Fruit fly (Drosophila melanogaster) whole organism, embryonic: ENCODE results near the gene Tlk.

Experiments
- Ada2b ChIP-seq: fragments of 200-800 bp; sonication (Bioruptor generic); IDR thresholded peaks from 2 replicates; pipeline ENCODE4 v1.3.6; 2022; ENCODE audit warnings: missing biosample characterization, missing genetic modification characterization
- Atf6 ChIP-seq: fragments of 200-800 bp; sonication (Bioruptor generic); IDR thresholded peaks from 2 replicates; pipeline ENCODE4 v1.3.6; 2022; ENCODE audit warnings: missing biosample characterization, missing genetic modification characterization
- B-H1 ChIP-seq: fragments of 200-800 bp; sonication (Bioruptor generic); IDR thresholded peaks from 3 replicates; pipeline ENCODE4 v1.3.6; 2022; ENCODE audit warnings: missing biosample characterization, missing genetic modification characterization
- C15 ChIP-seq: fragments of 200-800 bp; sonication (Bioruptor generic); IDR thresholded peaks from 3 replicates; pipeline ENCODE4 v1.3.6; 2022; ENCODE audit warnings: missing biosample characterization, missing genetic modification characterization
- CG10431 ChIP-seq: fragments of 200-800 bp; sonication (Bioruptor generic); optimal IDR thresholded peaks from 3 replicates; lab custom pipeline; 2018; ENCODE audit warnings: missing biosample characterization, mild to moderate bottlenecking, missing genetic modification characterization
- CG10565 ChIP-seq: fragments of 200-800 bp; sonication (Bioruptor generic); optimal IDR thresholded peaks from 3 replicates; lab custom pipeline; 2016; ENCODE audit warnings: missing biosample characterization, mild to moderate bottlenecking, missing genetic modification characterization
- CG10979 ChIP-seq: fragments of 200-800 bp; sonication (Bioruptor generic); optimal IDR thresholded peaks from 2 replicates; lab custom pipeline; 2018; ENCODE audit warnings: missing biosample characterization, mild to moderate bottlenecking, missing genetic modification characterization, moderate library complexity
- CG11085 ChIP-seq: fragments of 200-800 bp; sonication (Bioruptor generic); IDR thresholded peaks from 2 replicates; pipeline ENCODE4 v1.3.6; 2022; ENCODE audit warnings: missing biosample characterization, missing genetic modification characterization
- CG12299 ChIP-seq: fragments of 200-800 bp; sonication (Bioruptor generic); optimal IDR thresholded peaks from 2 replicates; lab custom pipeline; 2018; ENCODE audit warnings: missing biosample characterization, mild to moderate bottlenecking, missing genetic modification characterization
- CG12769 ChIP-seq: fragments of 200-800 bp; sonication (Bioruptor generic); optimal IDR thresholded peaks from 2 replicates; lab custom pipeline; 2019; ENCODE audit warnings: missing biosample characterization, mild to moderate bottlenecking, missing genetic modification characterization, moderate library complexity
- CG13123 ChIP-seq: fragments of 200-800 bp; sonication (Bioruptor generic); optimal IDR thresholded peaks from 2 replicates; lab custom pipeline; 2016; ENCODE audit warnings: missing biosample characterization, missing genetic modification characterization
- CG14860 ChIP-seq: fragments of 200-800 bp; sonication (Bioruptor generic); IDR thresholded peaks from 3 replicates; pipeline ENCODE4 v1.3.6; 2022; ENCODE audit warnings: missing biosample characterization, missing genetic modification characterization; ENCODE audit not compliant: partially characterized antibody
- CG15269 ChIP-seq: fragments of 200-800 bp; sonication (Bioruptor generic); optimal IDR thresholded peaks from 2 replicates; lab custom pipeline; 2018; ENCODE audit warnings: missing biosample characterization, mild to moderate bottlenecking, missing genetic modification characterization, moderate library complexity
- CG15479 ChIP-seq: fragments of 200-800 bp; sonication (Bioruptor generic); optimal IDR thresholded peaks from 3 replicates; lab custom pipeline; 2019; ENCODE audit warnings: missing biosample characterization, mild to moderate bottlenecking, missing genetic modification characterization, moderate library complexity
- CG18599 ChIP-seq: fragments of 200-800 bp; sonication (Bioruptor generic); optimal IDR thresholded peaks from 3 replicates; lab custom pipeline; 2017; ENCODE audit warnings: missing biosample characterization, missing genetic modification characterization, mild to moderate bottlenecking, moderate library complexity, missing genetic modification reagents
- CG2199 ChIP-seq: fragments of 200-800 bp; sonication (Bioruptor generic); IDR thresholded peaks from 3 replicates; pipeline ENCODE4 v1.3.6; 2022; ENCODE audit warnings: missing biosample characterization, missing genetic modification characterization
- CG2678 ChIP-seq: fragments of 200-800 bp; sonication (Bioruptor generic); optimal IDR thresholded peaks from 3 replicates; lab custom pipeline; 2019; ENCODE audit warnings: missing biosample characterization, mild to moderate bottlenecking, missing genetic modification characterization, moderate library complexity
- CG3065 ChIP-seq: fragments of 200-800 bp; sonication (Bioruptor generic); optimal IDR thresholded peaks from 2 replicates; lab custom pipeline; 2016; ENCODE audit warnings: missing biosample characterization, missing genetic modification characterization
- CG32772 ChIP-seq: fragments of 200-800 bp; sonication (Bioruptor generic); IDR thresholded peaks from 2 replicates; pipeline ENCODE4 v1.3.6; 2022; ENCODE audit warnings: missing biosample characterization, missing genetic modification characterization
- CG33213 ChIP-seq: fragments of 200-800 bp; sonication (Bioruptor generic); optimal IDR thresholded peaks from 3 replicates; lab custom pipeline; 2016; ENCODE audit warnings: missing biosample characterization, missing genetic modification characterization
- CG43689 ChIP-seq: fragments of 200-800 bp; sonication (Bioruptor generic); IDR thresholded peaks from 2 replicates; pipeline ENCODE4 v1.3.6; 2022; ENCODE audit warnings: missing biosample characterization, missing genetic modification characterization
- CG4854 ChIP-seq: fragments of 200-800 bp; sonication (Bioruptor generic); optimal IDR thresholded peaks from 2 replicates; lab custom pipeline; 2016; ENCODE audit warnings: missing biosample characterization, missing genetic modification characterization, inconsistent platforms
- CkIIα-i1 ChIP-seq: fragments of 200-800 bp; sonication (Bioruptor generic); IDR thresholded peaks from 2 replicates; pipeline ENCODE4 v1.3.6; 2022; ENCODE audit warnings: missing biosample characterization, missing genetic modification characterization
- Dbx ChIP-seq: fragments of 200-800 bp; sonication (Bioruptor generic); IDR thresholded peaks from 3 replicates; pipeline ENCODE4 v1.3.6; 2022; ENCODE audit warnings: missing biosample characterization, missing genetic modification characterization
- Doc2 ChIP-seq: fragments of 200-800 bp; sonication (Bioruptor generic); IDR thresholded peaks from 2 replicates; pipeline ENCODE4 v1.3.6; 2022; ENCODE audit warnings: missing biosample characterization, missing genetic modification characterization
- Drgx ChIP-seq: fragments of 200-800 bp; sonication (Bioruptor generic); IDR thresholded peaks from 2 replicates; pipeline ENCODE4 v1.3.6; 2022; ENCODE audit warnings: missing biosample characterization, missing genetic modification characterization
- Hand ChIP-seq: fragments of 200-800 bp; sonication (Bioruptor generic); optimal IDR thresholded peaks from 2 replicates; lab custom pipeline; 2017; ENCODE audit warnings: mild to moderate bottlenecking, missing biosample characterization, missing genetic modification reagents, missing genetic modification characterization
- Hmx ChIP-seq: fragments of 200-800 bp; sonication (Bioruptor generic); optimal IDR thresholded peaks from 2 replicates; lab custom pipeline; 2016; ENCODE audit warnings: missing biosample characterization, missing genetic modification characterization
- MESR4 ChIP-seq: fragments of 200-800 bp; sonication (Bioruptor generic); optimal IDR thresholded peaks from 2 replicates; lab custom pipeline; 2018; ENCODE audit warnings: missing biosample characterization, mild to moderate bottlenecking, missing genetic modification characterization, moderate library complexity
- Opbp ChIP-seq: fragments of 200-800 bp; sonication (Bioruptor generic); IDR thresholded peaks from 3 replicates; pipeline ENCODE4 v1.3.6; 2022; ENCODE audit warnings: missing biosample characterization, missing genetic modification characterization; ENCODE audit not compliant: partially characterized antibody
- Rfx ChIP-seq: fragments of 200-800 bp; sonication (Bioruptor generic); IDR thresholded peaks from 2 replicates; pipeline ENCODE4 v1.3.6; 2022; ENCODE audit warnings: missing biosample characterization, missing genetic modification characterization
- cg ChIP-seq: fragments of 200-800 bp; sonication (Bioruptor generic); optimal IDR thresholded peaks from 3 replicates; lab custom pipeline; 2019; ENCODE audit warnings: missing biosample characterization, mild to moderate bottlenecking, missing genetic modification characterization, moderate library complexity
- chif ChIP-seq, 2 experiments: fragments of 200-800 bp; sonication (Bioruptor generic); optimal IDR thresholded peaks; 3 replicates each; lab custom pipeline; 2016; ENCODE audit warnings: missing biosample characterization in 2 of 2, missing genetic modification characterization in 2 of 2
- dmrt99B ChIP-seq: fragments of 200-800 bp; sonication (Bioruptor generic); optimal IDR thresholded peaks from 2 replicates; lab custom pipeline; 2018; ENCODE audit warnings: missing biosample characterization, mild to moderate bottlenecking, missing genetic modification characterization, moderate library complexity
- en ChIP-seq: fragments of 200-800 bp; sonication (Bioruptor generic); optimal IDR thresholded peaks from 2 replicates; lab custom pipeline; 2016; ENCODE audit warnings: missing biosample characterization, missing genetic modification characterization
- esg ChIP-seq: fragments of 200-800 bp; sonication (Bioruptor generic); conservative IDR thresholded peaks from 2 replicates; pipeline ENCODE4 v1.3.6; 2022; ENCODE audit warnings: missing biosample characterization, missing genetic modification characterization
- fd3F ChIP-seq: fragments of 200-800 bp; sonication (Bioruptor generic); optimal IDR thresholded peaks from 2 replicates; lab custom pipeline; 2018; ENCODE audit warnings: missing biosample characterization, mild to moderate bottlenecking, missing genetic modification characterization, moderate library complexity
- gro ChIP-seq: fragments of 200-800 bp; sonication (Bioruptor generic); optimal IDR thresholded peaks from 2 replicates; lab custom pipeline; 2016; ENCODE audit warnings: missing biosample characterization, missing genetic modification characterization
- ham ChIP-seq: fragments of 200-800 bp; sonication (Bioruptor generic); IDR thresholded peaks from 2 replicates; pipeline ENCODE4 v1.3.6; 2022; ENCODE audit warnings: missing biosample characterization, missing genetic modification characterization
- ind ChIP-seq: fragments of 200-800 bp; sonication (Bioruptor generic); optimal IDR thresholded peaks from 3 replicates; lab custom pipeline; 2016; ENCODE audit warnings: missing biosample characterization, missing genetic modification characterization
- lbe ChIP-seq: fragments of 200-800 bp; sonication (Bioruptor generic); optimal IDR thresholded peaks from 2 replicates; lab custom pipeline; 2016; ENCODE audit warnings: missing biosample characterization, mild to moderate bottlenecking, missing genetic modification characterization
- onecut ChIP-seq: fragments of 200-800 bp; sonication (Bioruptor generic); IDR thresholded peaks from 2 replicates; pipeline ENCODE4 v1.3.6; 2022; ENCODE audit warnings: missing biosample characterization, missing genetic modification characterization
- pros ChIP-seq: fragments of 200-800 bp; sonication (Bioruptor generic); optimal IDR thresholded peaks from 3 replicates; lab custom pipeline; 2019; ENCODE audit warnings: missing biosample characterization, mild to moderate bottlenecking, missing genetic modification characterization, moderate library complexity
- pzg ChIP-seq: fragments of 200-800 bp; sonication (Bioruptor generic); optimal IDR thresholded peaks from 3 replicates; lab custom pipeline; 2018; ENCODE audit warnings: missing biosample characterization, mild to moderate bottlenecking, missing genetic modification characterization, moderate library complexity
- scrt ChIP-seq: fragments of 200-800 bp; sonication (Bioruptor generic); optimal IDR thresholded peaks from 2 replicates; lab custom pipeline; 2018; ENCODE audit warnings: missing biosample characterization, mild to moderate bottlenecking, missing genetic modification characterization, moderate library complexity
- sens ChIP-seq: fragments of 200-800 bp; sonication (Bioruptor generic); peaks from one replicate; lab custom pipeline; 2016; ENCODE audit warnings: missing biosample characterization, missing genetic modification characterization
- seq ChIP-seq: fragments of 200-800 bp; sonication (Bioruptor generic); IDR thresholded peaks from 2 replicates; pipeline ENCODE4 v1.3.6; 2022; ENCODE audit warnings: missing biosample characterization, missing genetic modification characterization
- slou ChIP-seq: fragments of 200-800 bp; sonication (Bioruptor generic); optimal IDR thresholded peaks from 3 replicates; lab custom pipeline; 2016; ENCODE audit warnings: missing biosample characterization, missing genetic modification characterization
- usp ChIP-seq: fragments of >200 bp; optimal IDR thresholded peaks from 2 replicates; lab custom pipeline; 2017; ENCODE audit warnings: missing biosample characterization, missing genetic modification characterization
- zfh1 ChIP-seq: fragments of 200-800 bp; sonication (Bioruptor generic); IDR thresholded peaks from 3 replicates; pipeline ENCODE4 v1.3.6; 2022; ENCODE audit warnings: missing biosample characterization, missing genetic modification characterization

Gene Tlk

dm6 chrX:3775822-3776668 lies 56.2 kb downstream of the Tlk start (continued):
- no peak for TF ChIP-seq CG18599 (GFP tag; lab: Kevin White, UChicago)
- no peak for TF ChIP-seq slou (GFP tag; lab: Kevin White, UChicago)
- TF ChIP-seq CG3065 (GFP tag; lab: Kevin White, UChicago): no peak
- TF ChIP-seq zfh1 (GFP tag; lab: Robert Waterston, UW): no peak
- TF ChIP-seq chif (GFP tag; optimal IDR thresholded peaks at IDR 0.05; lab: Kevin White, UChicago): no peak
- TF ChIP-seq scrt (GFP tag; lab: Kevin White, UChicago): no peak
- peak; percentile 42; the same call in 1 of the 2 replicates for TF ChIP-seq CG32772 (GFP tag; lab: Robert Waterston, UW)
- no peak for TF ChIP-seq Doc2 (GFP tag; lab: Robert Waterston, UW)
- no peak for TF ChIP-seq Ada2b (GFP tag; lab: Robert Waterston, UW)
- peak; percentile 46 for TF ChIP-seq CG15269 (tag; lab: Kevin White, UChicago)
- TF ChIP-seq Rfx (GFP tag; lab: Robert Waterston, UW): peak; percentile 45; the same call in 1 of the 2 replicates
- no peak for TF ChIP-seq Opbp
- no peak for TF ChIP-seq CkIIα-i1 (GFP tag; lab: Robert Waterston, UW)
- no peak for TF ChIP-seq onecut (GFP tag; lab: Robert Waterston, UW)
- no peak for TF ChIP-seq MESR4 (GFP tag; lab: Kevin White, UChicago)
- TF ChIP-seq CG14860 (GFP tag; lab: Robert Waterston, UW): no peak
- no peak for TF ChIP-seq usp (GFP tag; lab: Kevin White, UChicago)
- peak; percentile 82 for TF ChIP-seq Drgx (GFP tag; lab: Robert Waterston, UW)
- TF ChIP-seq B-H1 (GFP tag; lab: Robert Waterston, UW): no peak
- peak; percentile 33 for TF ChIP-seq CG2678
- no peak for TF ChIP-seq Dbx (GFP tag; lab: Robert Waterston, UW)
- no peak for TF ChIP-seq pzg (GFP tag; lab: Kevin White, UChicago)
- peak; percentile 87 for TF ChIP-seq cg (GFP tag; lab: Kevin White, UChicago)
- TF ChIP-seq Hmx (GFP tag; lab: Kevin White, UChicago): no peak
- no peak for TF ChIP-seq C15 (GFP tag; lab: Robert Waterston, UW)
- TF ChIP-seq gro (GFP tag; lab: Kevin White, UChicago): no peak
- TF ChIP-seq esg: no peak
- TF ChIP-seq Hand (GFP tag; lab: Kevin White, UChicago): no peak
- TF ChIP-seq pros (GFP tag; lab: Kevin White, UChicago): peak; percentile 81
- TF ChIP-seq fd3F (GFP tag; lab: Kevin White, UChicago): no peak
- no peak for TF ChIP-seq CG15479 (GFP tag; lab: Kevin White, UChicago)
- no peak for TF ChIP-seq CG10565
- TF ChIP-seq CG11085: no peak
- TF ChIP-seq ind: no peak
- peak; percentile 24 for TF ChIP-seq CG12299
- no peak for TF ChIP-seq en (GFP tag; lab: Kevin White, UChicago)
- no peak for TF ChIP-seq CG10979
- no peak for TF ChIP-seq CG13123 (GFP tag; lab: Kevin White, UChicago)
- no peak for TF ChIP-seq Atf6
- no peak for TF ChIP-seq CG10431
- TF ChIP-seq CG33213 (GFP tag; lab: Kevin White, UChicago): no peak
- peak; percentile 48 for TF ChIP-seq CG12769 (tag; lab: Kevin White, UChicago)
- TF ChIP-seq lbe (GFP tag; lab: Kevin White, UChicago): peak; percentile 72
- peak; percentile 58 for TF ChIP-seq sens (GFP tag; lab: Kevin White, UChicago)
- no peak for TF ChIP-seq CG43689 (GFP tag; lab: Robert Waterston, UW)
- peak; percentile 18; the same call in 1 of the 3 replicates for TF ChIP-seq CG2199 (GFP tag; lab: Robert Waterston, UW)
- no peak for TF ChIP-seq ham
- no peak for TF ChIP-seq CG4854 (GFP tag; lab: Kevin White, UChicago)
- TF ChIP-seq seq (GFP tag; lab: Robert Waterston, UW): peak; percentile 38; the same call in 1 of the 2 replicates
- no peak for TF ChIP-seq dmrt99B (tag; lab: Kevin White, UChicago)
